Fruit fly (Drosophila melanogaster): ENCODE results near the gene Cad96Ca.

The Cad96Ca gene

DNA sequence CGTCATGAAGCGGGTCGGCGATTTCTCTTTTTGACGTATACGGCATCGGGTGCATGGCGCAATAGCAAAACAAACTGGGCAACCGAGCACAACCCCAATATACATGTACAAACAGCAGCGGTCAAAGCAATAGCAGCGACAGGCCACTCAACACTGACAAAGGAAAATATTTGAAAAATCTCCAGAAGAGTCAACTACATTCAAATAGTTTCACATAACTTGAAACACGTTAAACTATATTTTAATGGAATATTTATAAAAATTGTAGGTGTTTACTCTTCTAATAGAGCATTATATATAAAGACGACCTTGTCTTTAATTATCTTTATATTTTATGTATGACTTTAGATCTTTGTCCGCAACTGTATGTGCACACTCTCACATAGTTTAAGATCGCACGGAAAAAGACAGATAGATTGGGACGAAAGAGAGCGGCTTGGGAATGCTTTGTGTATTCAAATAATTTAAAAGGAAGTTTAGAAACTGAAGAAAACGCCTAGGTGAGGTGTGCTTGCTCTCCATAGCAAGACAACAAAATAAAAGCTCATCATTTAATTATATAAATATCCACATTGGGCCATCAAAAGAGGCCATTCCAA is 579 bp downstream of the Cad96Ca start (continued):
- TF ChIP-seq CG5245 (GFP tag; optimal IDR thresholded peaks at IDR 0.05) (peak; percentile 29), stc (GFP tag; IDR thresholded peaks at IDR 0.05) (peak; percentile 83), CG30431 (GFP tag; optimal IDR thresholded peaks at IDR 0.05) (peak; percentile 29), sug (tag; optimal IDR thresholded peaks at IDR 0.05) (peak; percentile 44), Dek (tag; optimal IDR thresholded peaks at IDR 0.05) (peak; percentile 64), CG7786 (GFP tag; optimal IDR thresholded peaks at IDR 0.05) (peak; percentile 41), CG9817 (tag; optimal IDR thresholded peaks at IDR 0.05) (peak; percentile 62), her (GFP tag; optimal IDR thresholded peaks at IDR 0.05) (no peak), CG12744 (GFP tag; optimal IDR thresholded peaks at IDR 0.05) (peak; percentile 30), lola (GFP tag; optimal IDR thresholded peaks at IDR 0.05) (peak in 1 of 3 experiments; percentile 80), Antp (GFP tag; optimal IDR thresholded peaks at IDR 0.05) (peak; percentile 23), CG12391 (tag; optimal IDR thresholded peaks at IDR 0.05) (peak; percentile 84), CHES-1-like (GFP tag; optimal IDR thresholded peaks at IDR 0.05) (peak; percentile 25), pfk (GFP tag; optimal IDR thresholded peaks at IDR 0.05) (no peak), dmrt99B (tag; optimal IDR thresholded peaks at IDR 0.05) (peak; percentile 85), CG15073 (GFP tag; optimal IDR thresholded peaks at IDR 0.05) (no peak), maf-S (GFP tag; optimal IDR thresholded peaks at IDR 0.05) (peak; percentile 25), Optix (GFP tag; IDR thresholded peaks at IDR 0.05) (peak; percentile 38; the same call in 1 of the 3 replicates), inv (GFP tag; IDR thresholded peaks at IDR 0.05; ENCODE audit: partially characterized antibody) (no peak), Elba2 (GFP tag; optimal IDR thresholded peaks at IDR 0.05) (no peak), CG14860 (GFP tag; IDR thresholded peaks at IDR 0.05; ENCODE audit: partially characterized antibody) (no peak), Sry-β (GFP tag; optimal IDR thresholded peaks at IDR 0.05) (no peak), CG43689 (GFP tag; IDR thresholded peaks at IDR 0.05) (no peak), CG16813 (GFP tag; IDR thresholded peaks at IDR 0.05; ENCODE audit: partially characterized antibody) (no peak), ind (GFP tag; optimal IDR thresholded peaks at IDR 0.05) (peak; percentile 59), CG33213 (GFP tag; optimal IDR thresholded peaks at IDR 0.05) (no peak), fd102C (GFP tag; optimal IDR thresholded peaks at IDR 0.05) (no peak), run (tag; optimal IDR thresholded peaks at IDR 0.05) (peak; percentile 73), Ets97D (GFP tag; optimal IDR thresholded peaks at IDR 0.05) (no peak), aop (GFP tag; IDR thresholded peaks at IDR 0.05) (no peak), CG32532 (GFP tag; IDR thresholded peaks at IDR 0.05) (peak; percentile 68), dan (GFP tag; IDR thresholded peaks at IDR 0.05) (no peak), zf30C (GFP tag; optimal IDR thresholded peaks at IDR 0.05) (no peak), nom (GFP tag; optimal IDR thresholded peaks at IDR 0.05) (peak; percentile 67), bcd (GFP tag; optimal IDR thresholded peaks at IDR 0.05) (peak; percentile 69), slbo (GFP tag; IDR thresholded peaks at IDR 0.05) (peak; percentile 65), E2f2 (GFP tag; IDR thresholded peaks at IDR 0.05) (peak; percentile 17; the same call in 1 of the 2 replicates), ab (GFP tag; optimal IDR thresholded peaks at IDR 0.05) (peak; percentile 22), wek (GFP tag; optimal IDR thresholded peaks at IDR 0.05) (peak; percentile 44), Adf1 (GFP tag; IDR thresholded peaks at IDR 0.05) (no peak), odd (GFP tag; optimal IDR thresholded peaks at IDR 0.05) (peak; percentile 68), ATbp (GFP tag; optimal IDR thresholded peaks at IDR 0.05) (peak; percentile 78), CG15696 (tag; optimal IDR thresholded peaks at IDR 0.05) (peak; percentile 64), Neu2 (GFP tag; optimal IDR thresholded peaks at IDR 0.05; ENCODE audit: borderline replicate concordance) (no peak), CG10274 (GFP tag; optimal IDR thresholded peaks at IDR 0.05) (peak; percentile 27), bowl (GFP tag; IDR thresholded peaks at IDR 0.05) (no peak)
